Worm (Caenorhabditis elegans) whole organism, young adult: ENCODE measurements around the gene col-166.
A peak's percentile ranks its signal among the peaks of the same experiment; 100 is the strongest.

Experiments
- F10E7.11 ChIP-seq: sonication (generic microtip); optimal IDR thresholded peaks from 2 replicates; lab custom pipeline; 2017; ENCODE audit warnings: mild to moderate bottlenecking, missing genetic modification characterization, moderate library complexity, missing compliant biosample characterization
- F37B4.10 ChIP-seq: fragments of 200-800 bp; sonication (Bioruptor generic); IDR thresholded peaks from 2 replicates; pipeline ENCODE4 v1.3.6; 2022; ENCODE audit warnings: missing genetic modification characterization, missing compliant biosample characterization
- F57A8.1 ChIP-seq: fragments of 200-800 bp; sonication (Bioruptor generic); optimal IDR thresholded peaks from 2 replicates; lab custom pipeline; 2018; ENCODE audit warnings: mild to moderate bottlenecking, missing genetic modification characterization, moderate library complexity, missing compliant biosample characterization
- K11D2.4 ChIP-seq: fragments of 200-800 bp; sonication (Bioruptor generic); IDR thresholded peaks from 2 replicates; pipeline ENCODE4 v1.3.6; 2022; ENCODE audit warnings: missing genetic modification reagents, missing genetic modification characterization, missing compliant biosample characterization
- T26A5.8 ChIP-seq: sonication (generic microtip); optimal IDR thresholded peaks from 2 replicates; lab custom pipeline; 2016; ENCODE audit warnings: missing genetic modification characterization, missing compliant biosample characterization
- Y56A3A.18 ChIP-seq: fragments of 200-800 bp; sonication (Bioruptor generic); IDR thresholded peaks from 2 replicates; pipeline ENCODE4 v1.3.6; 2022; ENCODE audit warnings: missing genetic modification reagents, missing genetic modification characterization, missing compliant biosample characterization
- Y67H2A.10 ChIP-seq: fragments of 200-800 bp; sonication (Bioruptor generic); conservative IDR thresholded peaks from 2 replicates; pipeline ENCODE4 v1.3.6; 2022; ENCODE audit warnings: missing genetic modification reagents, missing genetic modification characterization, missing compliant biosample characterization
- ama-1 ChIP-seq, 3 experiments: fragments of 150-350 bp in 1 of 3; sonication (generic microtip) in 2 of 3; optimal IDR thresholded peaks; 2 replicates each; lab custom pipeline; 2014 to 2018; ENCODE audit warnings: missing biosample characterization in 2 of 3, missing genetic modification characterization in 2 of 3, missing genetic modification reagents in 2 of 3
- bed-1 ChIP-seq: fragments of 200-800 bp; sonication (Bioruptor generic); IDR thresholded peaks from 2 replicates; pipeline ENCODE4 v1.3.6; 2022; ENCODE audit warnings: missing genetic modification reagents, missing genetic modification characterization, missing compliant biosample characterization
- ceh-40 ChIP-seq: fragments of 200-800 bp; sonication (Bioruptor generic); IDR thresholded peaks from 2 replicates; pipeline ENCODE4 v1.3.6; 2022; ENCODE audit warnings: missing genetic modification characterization, missing compliant biosample characterization
- ceh-58 ChIP-seq: fragments of 200-800 bp; sonication (Bioruptor generic); IDR thresholded peaks from 2 replicates; pipeline ENCODE4 v1.3.6; 2022; ENCODE audit warnings: missing genetic modification characterization, missing compliant biosample characterization
- ceh-91 ChIP-seq: fragments of 200-800 bp; sonication (Bioruptor generic); IDR thresholded peaks from 2 replicates; pipeline ENCODE4 v1.3.6; 2022; ENCODE audit warnings: missing genetic modification reagents, missing genetic modification characterization, missing compliant biosample characterization
- dox-1 ChIP-seq: fragments of 200-800 bp; sonication (Bioruptor generic); IDR thresholded peaks from 2 replicates; pipeline ENCODE4 v1.3.6; 2022; ENCODE audit warnings: missing genetic modification reagents, missing genetic modification characterization, missing compliant biosample characterization
- dpl-1 ChIP-seq: fragments of 150-350 bp; optimal IDR thresholded peaks from 2 replicates; lab custom pipeline; 2014; ENCODE audit warnings: missing biosample characterization, missing genetic modification reagents, missing genetic modification characterization
- egl-18 ChIP-seq: fragments of 200-800 bp; sonication (Bioruptor generic); IDR thresholded peaks from 2 replicates; pipeline ENCODE4 v1.3.6; 2022; ENCODE audit warnings: missing genetic modification reagents, missing genetic modification characterization, missing compliant biosample characterization
- egl-44 ChIP-seq: fragments of 200-800 bp; sonication (Bioruptor generic); IDR thresholded peaks from 2 replicates; pipeline ENCODE4 v1.3.6; 2022; ENCODE audit warnings: missing genetic modification reagents, missing genetic modification characterization, missing compliant biosample characterization
- ekl-4 ChIP-seq: fragments of 200-800 bp; sonication (Bioruptor generic); IDR thresholded peaks from 2 replicates; pipeline ENCODE4 v1.3.6; 2022; ENCODE audit warnings: missing genetic modification reagents, missing genetic modification characterization, missing compliant biosample characterization
- gei-17 ChIP-seq: fragments of 200-800 bp; sonication (Bioruptor generic); optimal IDR thresholded peaks from 2 replicates; lab custom pipeline; 2018; ENCODE audit warnings: mild to moderate bottlenecking, missing genetic modification characterization, missing compliant biosample characterization
- hlh-26 ChIP-seq: fragments of 200-800 bp; sonication (Bioruptor generic); conservative IDR thresholded peaks from 2 replicates; pipeline ENCODE4 v1.3.6; 2022; ENCODE audit warnings: missing genetic modification reagents, missing genetic modification characterization, missing compliant biosample characterization
- hmg-20 ChIP-seq: fragments of 200-800 bp; sonication (Bioruptor generic); IDR thresholded peaks from 2 replicates; pipeline ENCODE4 v1.3.6; 2022; ENCODE audit warnings: missing genetic modification reagents, missing genetic modification characterization, missing compliant biosample characterization
- hrde-1 ChIP-seq: sonication (generic microtip); optimal IDR thresholded peaks from 2 replicates; lab custom pipeline; 2016; ENCODE audit warnings: missing genetic modification characterization, mild to moderate bottlenecking, missing compliant biosample characterization, moderate library complexity, missing genotype, missing genetic modification reagents, borderline replicate concordance
- hsf-1 ChIP-seq: fragments of 200-800 bp; sonication (Bioruptor generic); IDR thresholded peaks from 2 replicates; pipeline ENCODE4 v1.3.6; 2022; ENCODE audit warnings: missing genetic modification reagents, missing genetic modification characterization, missing compliant biosample characterization
- lag-1 ChIP-seq: fragments of 200-800 bp; sonication (Bioruptor generic); IDR thresholded peaks from 2 replicates; pipeline ENCODE4 v1.3.6; 2022; ENCODE audit warnings: missing genetic modification reagents, missing genetic modification characterization, missing compliant biosample characterization
- lin-40 ChIP-seq: sonication (generic microtip); optimal IDR thresholded peaks from 2 replicates; lab custom pipeline; 2016; ENCODE audit warnings: missing genetic modification characterization, mild to moderate bottlenecking, missing compliant biosample characterization, missing genotype, missing genetic modification reagents
- madf-6 ChIP-seq: fragments of 200-800 bp; sonication (Bioruptor generic); IDR thresholded peaks from 2 replicates; pipeline ENCODE4 v1.3.6; 2022; ENCODE audit warnings: missing genetic modification reagents, missing genetic modification characterization, missing compliant biosample characterization
- madf-8 ChIP-seq: fragments of 200-800 bp; sonication (Bioruptor generic); conservative IDR thresholded peaks from 2 replicates; pipeline ENCODE4 v1.3.6; 2022; ENCODE audit warnings: missing genetic modification reagents, missing genetic modification characterization, missing compliant biosample characterization
- nfya-1 ChIP-seq: sonication (generic microtip); optimal IDR thresholded peaks from 2 replicates; lab custom pipeline; 2017; ENCODE audit warnings: antibody characterized with exemption, missing compliant biosample characterization, missing genetic modification characterization, borderline replicate concordance; ENCODE audit not compliant: insufficient read depth
- nfya-2 ChIP-seq: fragments of 200-800 bp; sonication (Bioruptor generic); IDR thresholded peaks from 2 replicates; pipeline ENCODE4 v1.3.6; 2022; ENCODE audit warnings: missing genetic modification reagents, missing genetic modification characterization, missing compliant biosample characterization
- nfyb-1 ChIP-seq: fragments of 200-800 bp; sonication (Bioruptor generic); IDR thresholded peaks from 2 replicates; pipeline ENCODE4 v1.3.6; 2022; ENCODE audit warnings: missing genetic modification reagents, missing genetic modification characterization, missing compliant biosample characterization
- nhr-90 ChIP-seq: sonication (generic microtip); optimal IDR thresholded peaks from 2 replicates; lab custom pipeline; 2016; ENCODE audit warnings: missing genotype, mild to moderate bottlenecking, missing genetic modification characterization, missing compliant biosample characterization
- pbrm-1 ChIP-seq: fragments of 200-800 bp; sonication (Bioruptor generic); IDR thresholded peaks from 2 replicates; pipeline ENCODE4 v1.3.6; 2022; ENCODE audit warnings: missing genetic modification reagents, missing genetic modification characterization, missing compliant biosample characterization
- sdz-38 ChIP-seq: sonication (generic microtip); optimal IDR thresholded peaks from 2 replicates; lab custom pipeline; 2016; ENCODE audit warnings: missing genotype, missing genetic modification characterization, missing compliant biosample characterization
- snpc-1.3 ChIP-seq: sonication (generic microtip); optimal IDR thresholded peaks from 2 replicates; lab custom pipeline; 2017; ENCODE audit warnings: missing genetic modification characterization, mild to moderate bottlenecking, missing compliant biosample characterization, antibody characterized with exemption, moderate library complexity, missing genotype, missing genetic modification reagents; ENCODE audit not compliant: insufficient read depth
- snpc-4 ChIP-seq, 5 experiments: fragments of 150-350 bp in 1 of 5; sonication (generic microtip) in 4 of 5; optimal IDR thresholded peaks; 2 replicates each; lab custom pipeline; 2014 to 2018; ENCODE audit warnings: missing genetic modification characterization in 5 of 5, missing biosample characterization in 3 of 5, antibody characterized with exemption in 2 of 5, mild to moderate bottlenecking in 2 of 5, missing compliant biosample characterization in 2 of 5, missing genotype in 2 of 5, moderate library complexity in 2 of 5, missing genetic modification reagents in 1 of 5
- somi-1 ChIP-seq: fragments of 200-800 bp; sonication (Bioruptor generic); optimal IDR thresholded peaks from 2 replicates; lab custom pipeline; 2018; ENCODE audit warnings: mild to moderate bottlenecking, missing genetic modification characterization, missing compliant biosample characterization
- tbp1 ChIP-seq: fragments of 200-800 bp; sonication (Bioruptor generic); optimal IDR thresholded peaks from 2 replicates; lab custom pipeline; 2018; ENCODE audit warnings: mild to moderate bottlenecking, missing genetic modification characterization, missing compliant biosample characterization
- xnd-1 ChIP-seq: sonication (generic microtip); optimal IDR thresholded peaks from 2 replicates; lab custom pipeline; 2016; ENCODE audit warnings: missing genotype, missing genetic modification reagents, missing genetic modification characterization, missing compliant biosample characterization
- zfh-2 ChIP-seq: fragments of 200-800 bp; sonication (Bioruptor generic); conservative IDR thresholded peaks from 2 replicates; pipeline ENCODE4 v1.3.6; 2022; ENCODE audit warnings: missing genetic modification reagents, missing genetic modification characterization, missing compliant biosample characterization
- zim-3 ChIP-seq: sonication (generic microtip); optimal IDR thresholded peaks from 2 replicates; lab custom pipeline; 2017; ENCODE audit warnings: mild to moderate bottlenecking, missing genetic modification characterization, moderate library complexity, missing compliant biosample characterization
- ztf-18 ChIP-seq: sonication (generic microtip); optimal IDR thresholded peaks from 2 replicates; lab custom pipeline; 2016; ENCODE audit warnings: missing genotype, mild to moderate bottlenecking, missing genetic modification characterization, missing compliant biosample characterization
- ztf-26 ChIP-seq: sonication (generic microtip); optimal IDR thresholded peaks from 2 replicates; lab custom pipeline; 2017; ENCODE audit warnings: missing genetic modification characterization, missing compliant biosample characterization
- ztf-3 ChIP-seq: fragments of 200-800 bp; sonication (Bioruptor generic); optimal IDR thresholded peaks from 2 replicates; lab custom pipeline; 2018; ENCODE audit warnings: mild to moderate bottlenecking, missing genetic modification characterization, missing compliant biosample characterization

Gene col-166

DNA sequence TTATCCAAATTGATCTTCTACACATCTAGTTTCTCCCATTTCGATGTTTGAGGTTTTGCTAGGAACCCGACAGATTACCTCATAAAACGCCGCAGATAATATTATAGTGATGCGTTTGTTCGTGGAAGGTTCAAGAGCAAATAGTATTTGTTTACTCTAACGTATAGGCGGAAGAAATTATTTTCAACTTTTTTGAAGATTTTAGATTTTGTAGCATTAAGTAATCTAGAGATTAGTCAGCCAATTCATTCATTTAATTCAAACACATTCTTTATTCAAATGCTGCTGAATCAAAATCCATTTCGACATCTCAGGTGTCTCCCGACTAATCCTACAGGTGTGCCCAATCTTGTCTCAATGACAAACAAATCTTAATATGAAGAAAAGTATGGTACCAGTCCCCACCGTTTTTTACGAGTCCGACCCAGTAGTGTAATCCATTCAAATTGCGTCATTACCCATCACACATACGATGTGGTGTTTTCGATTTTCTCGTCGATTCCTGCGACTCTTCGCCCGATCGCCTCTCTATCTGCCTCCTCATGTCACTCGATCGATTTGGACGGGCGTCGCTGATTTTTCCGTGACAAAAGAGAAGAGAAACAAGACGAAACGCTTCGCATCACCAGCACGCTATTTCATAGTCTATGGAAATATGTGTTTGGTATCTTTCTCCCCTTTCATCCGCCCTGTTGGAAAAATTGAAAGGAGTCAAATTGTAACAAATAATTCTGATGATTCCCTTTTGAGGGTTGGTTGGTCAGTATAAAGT is 25.7 kb upstream of the col-166 start (continued):
- TF ChIP-seq F10E7.11 (tag; lab: Kevin White, UChicago) (peak; percentile 32), xnd-1 (tag; lab: Kevin White, UChicago) (no peak), pbrm-1 (GFP tag; lab: Robert Waterston, UW) (no peak), nfya-1 (tag; lab: Kevin White, UChicago) (no peak), ceh-40 (GFP tag; lab: Robert Waterston, UW) (peak; percentile 53; the same call in 1 of the 2 replicates), Y56A3A.18 (GFP tag; lab: Robert Waterston, UW) (peak; percentile 69; the same call in 1 of the 2 replicates), ztf-18 (tag; lab: Kevin White, UChicago) (no peak), hmg-20 (GFP tag; lab: Robert Waterston, UW) (no peak), sdz-38 (tag; lab: Kevin White, UChicago) (no peak), madf-8 (GFP tag; lab: Robert Waterston, UW) (no peak), nhr-90 (peak; percentile 2), ekl-4 (GFP tag; lab: Robert Waterston, UW) (peak; percentile 69), zim-3 (tag; lab: Kevin White, UChicago) (peak; percentile 10), nfya-2 (GFP tag; lab: Robert Waterston, UW) (0 out of 2 replicates have a peak, but pooled peaks have one; percentile 31), hsf-1 (GFP tag; lab: Robert Waterston, UW) (peak; percentile 46; the same call in 1 of the 2 replicates), dpl-1 (GFP tag; lab: Kevin White, UChicago) (no peak), egl-18 (GFP tag; lab: Robert Waterston, UW) (no peak), Y67H2A.10 (GFP tag; lab: Robert Waterston, UW) (no peak), ceh-58 (GFP tag; lab: Robert Waterston, UW) (no peak)

DNA sequence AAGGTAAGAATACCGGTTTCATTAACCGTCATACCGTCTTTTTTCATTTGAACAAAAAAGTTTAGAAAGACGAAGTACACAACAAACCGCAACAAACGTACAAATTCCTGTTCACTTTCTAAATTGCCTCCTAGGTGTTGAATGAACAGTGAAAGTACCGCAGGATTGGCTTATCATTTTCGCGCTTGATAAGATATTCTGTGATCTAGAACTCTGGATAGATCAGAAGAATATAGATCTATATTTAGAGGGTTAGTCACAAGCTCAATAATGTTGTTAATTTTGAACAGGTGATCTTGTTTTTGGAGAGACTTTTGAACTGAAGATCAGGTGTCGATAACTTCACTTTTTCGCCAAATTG is 25.2 kb upstream of the col-166 start:
- TF ChIP-seq lag-1 (GFP tag; lab: Robert Waterston, UW) (no peak), gei-17 (no peak), T26A5.8 (no peak), hrde-1 (tag; lab: Kevin White, UChicago) (no peak), snpc-1.3 (tag; lab: Kevin White, UChicago) (no peak), dpl-1 (GFP tag; lab: Kevin White, UChicago) (no peak)

DNA sequence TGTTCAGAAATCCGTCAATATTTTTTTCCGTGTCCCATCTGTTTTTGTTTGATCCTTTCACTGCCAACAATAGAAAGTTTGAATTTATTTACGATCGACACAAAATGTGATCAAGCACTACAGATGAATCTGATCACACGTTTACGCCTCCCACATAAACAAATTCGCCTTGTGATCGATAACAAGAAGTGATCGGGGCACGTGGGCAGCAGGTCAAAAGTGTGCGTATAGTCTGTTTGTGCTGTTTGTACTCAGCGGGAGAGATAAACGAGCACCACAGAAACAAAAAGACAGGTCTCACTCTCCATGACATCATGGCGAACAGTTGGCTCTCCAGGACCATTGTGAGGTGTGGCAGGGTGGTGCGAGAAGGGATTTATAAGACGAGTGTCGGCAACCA is 24.3 kb upstream of the col-166 start:
- TF ChIP-seq ceh-91 (GFP tag; lab: Robert Waterston, UW) (no peak), ztf-26 (tag; lab: Kevin White, UChicago) (peak; percentile 78), F10E7.11 (tag; lab: Kevin White, UChicago) (no peak), nfyb-1 (GFP tag; lab: Robert Waterston, UW) (peak; percentile 49), hrde-1 (tag; lab: Kevin White, UChicago) (no peak), madf-6 (GFP tag; lab: Robert Waterston, UW) (peak; percentile 38), K11D2.4 (GFP tag; lab: Robert Waterston, UW) (peak; percentile 63; the same call in 1 of the 2 replicates), snpc-4 (GFP tag; optimal IDR thresholded peaks at IDR 0.05; lab: Kevin White, UChicago) (no peak), snpc-4 (tag; optimal IDR thresholded peaks at IDR 0.05; lab: Kevin White, UChicago) (peak in 3 of 4 experiments; percentile 16 to 36 (median 36)), bed-1 (GFP tag; lab: Robert Waterston, UW) (no peak), F37B4.10 (0 out of 2 replicates have a peak, but pooled peaks have one; percentile 75), hlh-26 (GFP tag; lab: Robert Waterston, UW) (no peak), ama-1 (optimal IDR thresholded peaks at IDR 0.05; lab: Kevin White, UChicago) (peak; percentile 62), ama-1 (GFP tag; optimal IDR thresholded peaks at IDR 0.05; lab: Kevin White, UChicago) (no peak), dox-1 (GFP tag; lab: Robert Waterston, UW) (peak; percentile 78), tbp1 (GFP tag; lab: Kevin White, UChicago) (peak; percentile 61), nhr-90 (peak; percentile 78), lin-40 (peak; percentile 74), egl-44 (GFP tag; lab: Robert Waterston, UW) (peak; percentile 77), somi-1 (GFP tag; lab: Kevin White, UChicago) (peak; percentile 81), zfh-2 (GFP tag; lab: Robert Waterston, UW) (peak; percentile 44; the same call in 1 of the 2 replicates), F57A8.1 (GFP tag; lab: Kevin White, UChicago) (no peak), ztf-3 (GFP tag; lab: Kevin White, UChicago) (peak; percentile 19)
